Worm (Caenorhabditis elegans): ENCODE measurements around the gene Y70C5A.4.

Y70C5A.4 gene

ce11 chrV:16617462-16617861, at the start of gene Y70C5A.4:
Gene Y70C5A.4 (plus strand): TSS chrV:16617762.
- TF ChIP-seq npax-4 (tag; optimal IDR thresholded peaks at IDR 0.05) (no peak), pha-4 (tag; optimal IDR thresholded peaks at IDR 0.05) (no peak), ama-1 (optimal IDR thresholded peaks at IDR 0.05) (no peak), ttx-3 (tag; optimal IDR thresholded peaks at IDR 0.05) (no peak), dve-1 (tag; optimal IDR thresholded peaks at IDR 0.05) (no peak), mec-3 (tag; optimal IDR thresholded peaks at IDR 0.05; ENCODE audit: borderline replicate concordance) (no peak), hlh-6 (tag; optimal IDR thresholded peaks at IDR 0.05) (no peak), zip-5 (tag; optimal IDR thresholded peaks at IDR 0.05) (no peak), hlh-13 (GFP tag; optimal IDR thresholded peaks at IDR 0.05) (no peak), pag-3 (tag; optimal IDR thresholded peaks at IDR 0.05; ENCODE audit: borderline replicate concordance) (no peak), sox-2 (GFP tag; IDR thresholded peaks at IDR 0.05) (no peak)

DNA sequence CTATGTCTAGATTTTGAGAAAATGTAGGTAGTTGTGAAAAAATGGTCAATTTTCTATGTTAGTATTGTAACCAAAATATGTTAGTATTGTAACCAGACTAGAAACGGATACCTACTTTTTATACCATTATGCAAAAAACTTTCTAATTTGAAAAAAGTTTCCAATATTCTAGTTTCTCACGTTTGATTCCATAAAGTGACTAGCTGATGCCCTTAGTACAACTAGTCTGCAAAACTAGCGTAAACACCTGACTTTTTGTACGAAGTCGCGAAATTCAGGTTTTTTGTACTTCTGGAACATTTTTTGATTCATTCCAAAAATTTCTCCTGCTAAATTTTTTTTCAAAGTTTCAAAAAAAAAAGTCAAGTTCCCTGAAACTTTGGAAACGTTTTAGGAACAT, 49.5 kb upstream of the Y70C5A.4 start:
- TF ChIP-seq lim-6 (tag; optimal IDR thresholded peaks at IDR 0.05) (no peak), ztf-16 (tag; optimal IDR thresholded peaks at IDR 0.05) (no peak), ceh-31 (tag; optimal IDR thresholded peaks at IDR 0.05) (no peak), F13H6.1 (tag; optimal IDR thresholded peaks at IDR 0.05) (no peak), sox-4 (tag; optimal IDR thresholded peaks at IDR 0.05) (no peak), ceh-14 (tag; optimal IDR thresholded peaks at IDR 0.05) (no peak), hlh-8 (tag; optimal IDR thresholded peaks at IDR 0.05) (no peak), tbx-2 (tag; optimal IDR thresholded peaks at IDR 0.05) (no peak), ref-2 (tag; optimal IDR thresholded peaks at IDR 0.05) (no peak), ceh-2 (tag; optimal IDR thresholded peaks at IDR 0.05) (no peak), pha-2 (tag; optimal IDR thresholded peaks at IDR 0.05) (no peak), madf-2 (tag; optimal IDR thresholded peaks at IDR 0.05) (no peak), dve-1 (tag; optimal IDR thresholded peaks at IDR 0.05) (no peak), ttx-3 (tag; optimal IDR thresholded peaks at IDR 0.05) (no peak)

DNA sequence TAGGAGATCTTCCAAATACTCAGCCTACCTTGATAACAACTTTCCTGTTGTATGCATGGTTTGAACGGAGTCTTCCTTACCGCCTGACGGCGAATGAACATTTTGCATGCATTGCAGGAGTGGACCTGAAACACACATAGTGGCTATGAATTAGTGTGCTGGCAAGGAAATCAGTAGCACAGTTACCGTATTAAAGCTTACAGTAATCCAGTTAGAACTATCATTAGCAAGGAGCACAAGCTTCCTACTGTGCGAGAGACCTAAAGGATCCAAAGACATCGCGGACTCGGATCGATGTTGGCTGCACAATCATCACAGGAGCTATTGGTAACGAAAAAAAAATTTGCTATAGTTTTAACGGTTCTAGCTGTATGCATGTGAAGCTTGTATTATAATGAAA, 46.9 kb upstream of the Y70C5A.4 start, which contains the start of gene nhr-233:
nhr-233 (minus strand) TSS at position 101 of the 400 bp plus-strand sequence.
- TF ChIP-seq pros-1 (tag; optimal IDR thresholded peaks at IDR 0.05) = no peak
- TF ChIP-seq zip-5 (tag; optimal IDR thresholded peaks at IDR 0.05) = no peak
- TF ChIP-seq elt-2 (tag; optimal IDR thresholded peaks at IDR 0.05) = no peak
- no peak for TF ChIP-seq ceh-19 (GFP tag; optimal IDR thresholded peaks at IDR 0.05)
- TF ChIP-seq fkh-10 (GFP tag; optimal IDR thresholded peaks at IDR 0.05) = no peak
- TF ChIP-seq lim-6 (tag; optimal IDR thresholded peaks at IDR 0.05) = no peak
- TF ChIP-seq pat-9 (tag; optimal IDR thresholded peaks at IDR 0.05) = no peak

ce11 chrV:16573168-16573567, 44.4 kb upstream of the Y70C5A.4 start, which contains the start of gene str-149:
Gene str-149 (plus strand): TSS chrV:16573468.
- TF ChIP-seq ceh-31 (tag; optimal IDR thresholded peaks at IDR 0.05) = no peak
- no peak for TF ChIP-seq zip-5 (tag; optimal IDR thresholded peaks at IDR 0.05)
- TF ChIP-seq hlh-8 (tag; optimal IDR thresholded peaks at IDR 0.05) = no peak
- TF ChIP-seq ceh-30 (tag; optimal IDR thresholded peaks at IDR 0.05) = no peak
- no peak for TF ChIP-seq hlh-30 (tag; optimal IDR thresholded peaks at IDR 0.05; ENCODE audit: insufficient read depth)
- TF ChIP-seq ttx-3 (tag; optimal IDR thresholded peaks at IDR 0.05) = no peak
- TF ChIP-seq unc-42 (tag; optimal IDR thresholded peaks at IDR 0.05) = no peak
- no peak for TF ChIP-seq dmd-4 (tag; optimal IDR thresholded peaks at IDR 0.05; ENCODE audit: borderline replicate concordance)
- no peak for TF ChIP-seq unc-55 (GFP tag; optimal IDR thresholded peaks at IDR 0.05)
- no peak for TF ChIP-seq mec-3 (tag; optimal IDR thresholded peaks at IDR 0.05; ENCODE audit: borderline replicate concordance)
- no peak for TF ChIP-seq elt-2 (tag; optimal IDR thresholded peaks at IDR 0.05)
- TF ChIP-seq F13H6.1 (tag; optimal IDR thresholded peaks at IDR 0.05) = no peak
- TF ChIP-seq Y22D7AL.16 (tag; optimal IDR thresholded peaks at IDR 0.05) = no peak
- no peak for TF ChIP-seq ceh-48 (tag; optimal IDR thresholded peaks at IDR 0.05)
- no peak for TF ChIP-seq pax-1 (tag; optimal IDR thresholded peaks at IDR 0.05)
- no peak for TF ChIP-seq lim-6 (tag; optimal IDR thresholded peaks at IDR 0.05)
- TF ChIP-seq ama-1 (optimal IDR thresholded peaks at IDR 0.05) = no peak
- no peak for TF ChIP-seq sox-4 (tag; optimal IDR thresholded peaks at IDR 0.05)
- TF ChIP-seq T23F11.4 (GFP tag; optimal IDR thresholded peaks at IDR 0.05) = no peak
- TF ChIP-seq odd-2 (tag; optimal IDR thresholded peaks at IDR 0.05) = no peak
